Worm (Caenorhabditis elegans) whole organism, early embryonic: Measurements from ENCODE around the gene H38K22.6.

ENCODE experiments used
- B0310.2 ChIP-seq: sonication (generic microtip); optimal IDR thresholded peaks from 2 replicates; lab custom pipeline; 2016; ENCODE audit warnings: mild to moderate bottlenecking, missing genetic modification characterization, missing compliant biosample characterization
- F13C5.2 ChIP-seq: sonication (generic microtip); optimal IDR thresholded peaks from 2 replicates; lab custom pipeline; 2017; ENCODE audit warnings: mild to moderate bottlenecking, missing genetic modification characterization, inconsistent platforms, missing compliant biosample characterization
- aly-1 ChIP-seq: sonication (generic microtip); optimal IDR thresholded peaks from 2 replicates; lab custom pipeline; 2016; ENCODE audit warnings: missing genetic modification characterization, missing compliant biosample characterization
- ama-1 ChIP-seq: fragments of 150-350 bp; optimal IDR thresholded peaks from 2 replicates; lab custom pipeline; 2014
- ceh-13 ChIP-seq: fragments of 200-800 bp; sonication (Bioruptor generic); optimal IDR thresholded peaks from 2 replicates; lab custom pipeline; 2018; ENCODE audit warnings: mild to moderate bottlenecking, missing genetic modification characterization, missing compliant biosample characterization
- ceh-36 ChIP-seq: sonication (generic microtip); optimal IDR thresholded peaks from 2 replicates; lab custom pipeline; 2016; ENCODE audit warnings: missing genetic modification characterization, inconsistent platforms, missing compliant biosample characterization
- ets-7 ChIP-seq: sonication (generic microtip); optimal IDR thresholded peaks from 2 replicates; lab custom pipeline; 2016; ENCODE audit warnings: missing genotype, missing genetic modification characterization, missing compliant biosample characterization
- flt-1 ChIP-seq: fragments of 200-800 bp; sonication (Bioruptor generic); IDR thresholded peaks from 2 replicates; pipeline ENCODE4 v1.3.6; 2022; ENCODE audit warnings: missing genetic modification characterization, missing compliant biosample characterization
- hmbx-1 ChIP-seq: sonication (generic microtip); optimal IDR thresholded peaks from 2 replicates; lab custom pipeline; 2016; ENCODE audit warnings: mild to moderate bottlenecking, missing genetic modification characterization, missing compliant biosample characterization
- hmg-4 ChIP-seq: fragments of 200-800 bp; sonication (Bioruptor generic); optimal IDR thresholded peaks from 2 replicates; lab custom pipeline; 2018; ENCODE audit warnings: mild to moderate bottlenecking, missing genetic modification characterization, missing compliant biosample characterization
- hnd-1 ChIP-seq: sonication (generic microtip); optimal IDR thresholded peaks from 2 replicates; lab custom pipeline; 2016; ENCODE audit warnings: missing genetic modification characterization, missing compliant biosample characterization
- pes-1 ChIP-seq: fragments of 200-800 bp; sonication (Bioruptor generic); IDR thresholded peaks from 2 replicates; pipeline ENCODE4 v1.3.6; 2022; ENCODE audit warnings: missing genetic modification reagents, missing genetic modification characterization, missing compliant biosample characterization
- scrt-1 ChIP-seq: fragments of 200-800 bp; sonication (Bioruptor generic); IDR thresholded peaks from 2 replicates; pipeline ENCODE4 v1.3.6; 2022; ENCODE audit warnings: missing genetic modification characterization, missing compliant biosample characterization
- sea-1 ChIP-seq: fragments of 200-800 bp; sonication (Bioruptor generic); conservative IDR thresholded peaks from 2 replicates; pipeline ENCODE4 v1.3.6; 2022; ENCODE audit warnings: missing genetic modification characterization, missing compliant biosample characterization
- tbx-11 ChIP-seq: fragments of 200-800 bp; sonication (Bioruptor generic); IDR thresholded peaks from 2 replicates; pipeline ENCODE4 v1.3.6; 2022; ENCODE audit warnings: missing genetic modification characterization, missing compliant biosample characterization
- tbx-37 ChIP-seq: fragments of 200-800 bp; sonication (Bioruptor generic); conservative IDR thresholded peaks from 2 replicates; pipeline ENCODE4 v1.3.6; 2022; ENCODE audit warnings: missing genetic modification reagents, missing genetic modification characterization, missing compliant biosample characterization

H38K22.6 gene

DNA sequence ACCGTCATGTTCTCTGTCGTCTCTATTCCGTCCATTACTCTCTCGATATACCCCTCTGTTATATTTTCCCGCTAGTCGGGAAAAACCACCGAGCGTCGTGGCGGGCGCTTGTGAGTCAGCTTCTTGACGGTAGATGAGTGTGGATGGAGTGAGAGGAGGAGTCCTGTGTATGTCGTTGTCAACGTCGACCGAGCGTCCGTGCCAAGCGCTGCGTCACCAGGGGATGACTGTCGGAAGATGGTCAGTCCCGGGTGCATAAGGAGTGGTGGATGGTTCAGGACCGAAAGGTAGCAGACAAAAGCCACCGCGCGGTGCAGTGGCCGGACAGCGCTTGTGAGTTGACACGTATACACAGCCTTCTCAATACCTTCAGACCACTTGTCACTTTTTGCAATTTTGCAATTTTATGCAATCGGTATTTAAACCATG is 49.2 kb downstream of the H38K22.6 start:
- TF ChIP-seq sea-1 (peak; percentile 75; the same call in 1 of the 2 replicates), ceh-13 (GFP tag; lab: Kevin White, UChicago) (peak; percentile 22), tbx-37 (GFP tag; lab: Robert Waterston, UW) (peak; percentile 82), F13C5.2 (peak; percentile 84), flt-1 (GFP tag; lab: Robert Waterston, UW) (peak; percentile 85), ets-7 (peak; percentile 40), ceh-36 (tag; lab: Kevin White, UChicago) (peak; percentile 23), hmg-4 (peak; percentile 75), hmbx-1 (tag; lab: Kevin White, UChicago) (peak; percentile 40), tbx-11 (GFP tag; lab: Robert Waterston, UW) (peak; percentile 77), aly-1 (tag; lab: Kevin White, UChicago) (peak; percentile 87), pes-1 (GFP tag; lab: Robert Waterston, UW) (peak; percentile 89), scrt-1 (GFP tag; lab: Robert Waterston, UW) (peak; percentile 86), B0310.2 (tag; lab: Kevin White, UChicago) (peak; percentile 1)

DNA sequence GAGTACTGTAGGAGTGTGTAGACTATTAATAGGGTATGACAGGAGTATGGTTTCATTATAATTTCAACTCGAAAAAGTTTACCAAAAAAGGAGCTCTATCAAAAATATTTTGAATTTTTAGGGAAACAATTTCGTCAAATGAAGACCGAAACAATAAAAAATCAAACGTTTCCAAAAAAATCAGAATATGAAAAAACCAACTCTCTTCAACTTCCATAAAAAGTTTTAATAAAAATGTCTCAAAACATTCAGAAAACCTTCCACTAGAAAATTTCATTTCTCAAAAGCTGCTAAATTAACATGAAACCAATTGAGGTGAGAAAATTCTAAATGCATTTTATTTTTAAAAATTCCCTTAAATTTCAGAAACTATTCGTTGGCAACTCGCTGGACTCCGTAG is 50.4 kb downstream of the H38K22.6 start, which contains the start of gene ckb-3:
ckb-3 (plus strand) TSS at position 301 of the 400 bp plus-strand sequence.
- TF ChIP-seq scrt-1 (GFP tag; lab: Robert Waterston, UW) (no peak), hmg-4 (no peak), ama-1 (lab: Kevin White, UChicago) (no peak), ceh-13 (GFP tag; lab: Kevin White, UChicago) (no peak), tbx-11 (GFP tag; lab: Robert Waterston, UW) (no peak), flt-1 (GFP tag; lab: Robert Waterston, UW) (no peak), hnd-1 (tag; lab: Kevin White, UChicago) (no peak)
